Worm (Caenorhabditis elegans): ENCODE data around the gene C07A9.13.
"Not testable (repeated sequence)": the region's sequence is repeated elsewhere in the genome, so short reads cannot be mapped to it uniquely, and the experiment has no call there.

Gene C07A9.13

ce11 chrIII:9700114-9700690 lies 19.1 kb upstream of the C07A9.13 start:
- TF ChIP-seq unc-62 (GFP tag; optimal IDR thresholded peaks at IDR 0.05) = no peak

DNA sequence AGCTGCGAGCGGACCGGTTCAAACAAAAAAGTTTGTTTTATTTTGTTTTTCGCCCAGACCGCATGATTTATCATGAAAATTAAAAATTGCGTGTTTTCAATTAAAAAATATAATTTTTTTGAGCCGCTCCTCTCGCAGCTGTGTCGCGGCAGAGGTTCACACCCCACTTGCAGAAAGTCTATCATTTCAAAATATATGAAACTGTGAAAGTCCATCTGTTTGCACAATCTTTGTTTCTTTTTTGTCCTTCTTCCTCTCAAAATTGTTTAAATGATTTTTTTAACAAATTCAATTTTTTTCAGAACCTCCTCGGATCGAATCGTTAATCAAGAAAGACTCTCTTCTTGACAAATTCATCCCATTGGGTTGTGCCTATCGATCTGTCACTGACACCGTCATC lies 18.5 kb upstream of the C07A9.13 start, which contains the start of gene tlk-1:
tlk-1 (plus strand) TSS at position 301 of the 400 bp plus-strand sequence.
- no peak for TF ChIP-seq unc-62 (GFP tag; optimal IDR thresholded peaks at IDR 0.05)

DNA sequence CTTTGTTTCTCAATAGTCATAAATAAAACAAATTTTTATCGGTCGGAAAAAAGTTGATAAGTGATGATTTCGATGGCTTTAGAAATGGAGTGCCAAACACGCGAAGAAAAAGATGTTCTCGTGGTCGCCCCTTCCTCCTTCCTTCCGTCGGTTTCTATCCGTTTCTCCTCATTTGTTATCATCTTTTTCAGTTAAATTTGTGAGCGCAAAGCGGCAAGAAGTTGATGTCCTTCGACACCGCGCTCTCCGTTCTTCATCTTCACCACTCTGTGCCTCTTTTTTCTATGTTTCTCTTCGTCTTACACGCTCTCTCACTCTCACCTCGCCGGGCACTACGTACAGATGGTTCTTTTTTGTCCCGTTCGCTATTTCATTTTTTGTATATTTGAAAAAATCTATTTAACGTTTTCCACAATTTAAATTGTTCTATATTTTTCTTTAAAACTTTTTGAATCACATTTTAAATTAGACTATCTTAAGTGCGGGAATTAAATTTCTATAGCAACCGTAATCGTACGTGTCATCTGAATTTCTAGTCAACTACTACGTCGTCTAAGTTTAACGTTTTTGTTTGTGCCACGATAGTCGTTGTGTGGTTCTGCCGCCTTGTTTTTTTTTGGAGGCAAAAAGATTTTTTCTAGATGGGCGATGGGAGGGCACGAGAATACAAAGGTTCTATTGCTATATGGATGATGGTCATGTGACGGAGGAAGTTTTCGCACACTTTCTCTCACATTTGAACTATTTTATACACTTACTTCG lies 17.7 kb upstream of the C07A9.13 start:
- no peak for TF ChIP-seq unc-62 (GFP tag; optimal IDR thresholded peaks at IDR 0.05)

ce11 chrIII:9697886-9698285 lies 16.8 kb upstream of the C07A9.13 start:
- TF ChIP-seq unc-62 (GFP tag; optimal IDR thresholded peaks at IDR 0.05) = no peak

ce11 chrIII:9697323-9697722 lies 16.2 kb upstream of the C07A9.13 start:
- TF ChIP-seq unc-62 (GFP tag; optimal IDR thresholded peaks at IDR 0.05) = no peak

- TF ChIP-seq unc-62 (GFP tag; optimal IDR thresholded peaks at IDR 0.05) = no peak
Measured at ce11 chrIII:9696417-9696816, 15.3 kb upstream of the C07A9.13 start, which contains the start of gene bud-31. Gene bud-31, minus strand, starts transcription at chrIII:9696517.

DNA sequence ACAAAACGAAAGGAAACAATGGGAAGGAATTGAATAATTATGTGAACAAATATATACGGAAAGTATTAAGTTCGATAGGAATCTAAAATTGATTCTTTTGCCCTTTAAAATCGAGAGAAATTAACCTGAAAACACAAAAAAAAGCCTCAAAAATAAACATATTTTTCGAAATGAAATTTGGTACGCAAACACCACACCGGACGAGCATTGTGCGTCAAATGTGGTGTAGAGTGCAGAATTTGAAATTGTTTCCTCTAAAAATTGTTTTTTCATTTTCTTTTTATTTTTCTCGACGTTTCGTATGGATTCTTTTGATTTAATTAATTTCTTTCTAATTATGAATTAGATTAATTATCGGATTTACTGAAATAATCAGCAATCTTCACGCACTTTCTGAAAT lies 14.3 kb upstream of the C07A9.13 start:
- no peak for TF ChIP-seq unc-62 (GFP tag; optimal IDR thresholded peaks at IDR 0.05)

DNA sequence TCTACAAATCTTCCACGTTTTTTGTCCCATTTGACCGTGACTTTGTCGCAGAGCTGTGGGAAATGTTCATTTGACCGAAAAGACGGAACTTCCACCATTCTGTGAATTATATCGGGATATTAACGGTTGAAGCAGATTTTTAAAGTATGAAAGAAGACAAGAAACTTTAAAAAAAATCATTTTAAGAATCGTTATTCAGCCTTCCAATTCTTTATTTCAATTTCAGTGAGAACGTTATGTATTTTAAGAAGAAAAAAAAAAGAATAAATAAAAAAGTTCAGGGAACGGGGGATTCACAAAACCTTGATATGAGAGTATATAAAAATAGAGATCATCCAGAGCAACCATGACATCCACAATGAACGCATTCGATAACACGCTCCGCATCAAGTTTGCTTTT lies 13.4 kb upstream of the C07A9.13 start, which contains the start of gene set-3:
set-3 (minus strand) TSS at position 101 of the 400 bp plus-strand sequence.
- no peak for TF ChIP-seq unc-62 (GFP tag; optimal IDR thresholded peaks at IDR 0.05)

ce11 chrIII:9690044-9690443 lies 8.9 kb upstream of the C07A9.13 start, which contains the start of gene best-5:
Gene best-5, minus strand, starts transcription at chrIII:9690253.
- no peak for TF ChIP-seq unc-62 (GFP tag; optimal IDR thresholded peaks at IDR 0.05)

- no peak for TF ChIP-seq unc-62 (GFP tag; optimal IDR thresholded peaks at IDR 0.05)
Measured at ce11 chrIII:9689377-9689776, 8.3 kb upstream of the C07A9.13 start.

DNA sequence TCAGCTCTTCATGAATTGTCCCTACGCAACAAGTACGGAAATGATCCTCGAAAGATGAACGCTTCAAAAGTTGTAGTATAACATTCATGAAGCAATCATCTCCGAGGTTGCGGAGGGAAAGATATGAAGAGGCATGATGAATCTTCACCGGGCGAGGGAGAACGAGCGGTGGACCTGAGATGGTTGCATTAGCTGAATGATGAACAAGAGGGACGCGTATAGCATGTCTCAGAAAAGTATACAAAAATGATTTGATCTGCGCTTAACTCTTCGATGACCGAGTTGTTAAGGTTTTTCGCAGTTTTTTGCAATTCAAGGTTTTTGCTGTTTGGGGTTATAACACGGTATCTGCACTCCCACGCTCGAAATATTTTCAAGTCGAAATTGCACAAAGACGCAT lies 4.9 kb upstream of the C07A9.13 start, which contains the start of gene C07A9.10:
C07A9.10 (minus strand) TSS at position 101 of the 400 bp plus-strand sequence.
- TF ChIP-seq unc-62 (GFP tag; optimal IDR thresholded peaks at IDR 0.05) = no peak

DNA sequence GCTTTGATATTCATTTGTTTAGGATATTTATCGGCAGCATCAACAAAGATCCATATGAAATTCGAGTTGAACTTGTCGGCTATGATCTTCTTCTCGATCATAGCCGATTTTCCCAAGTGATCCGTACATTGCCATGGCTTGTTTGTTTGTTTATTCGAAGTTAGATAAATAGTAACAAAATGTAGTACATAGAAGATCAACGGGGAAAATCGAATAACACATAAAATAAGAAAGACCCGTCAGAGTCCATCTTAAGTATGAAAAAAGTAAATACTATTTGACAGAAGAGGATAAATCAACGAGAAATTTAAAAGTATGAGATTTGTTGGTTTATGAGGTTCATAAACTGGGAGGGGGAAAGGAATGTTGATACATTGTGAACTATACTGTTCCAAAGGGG lies 1.6 kb upstream of the C07A9.13 start, which contains the start of gene C07A9.5:
C07A9.5 (minus strand) TSS at position 101 of the 400 bp plus-strand sequence.
- TF ChIP-seq unc-62 (GFP tag; optimal IDR thresholded peaks at IDR 0.05) = not testable (repeated sequence)

DNA sequence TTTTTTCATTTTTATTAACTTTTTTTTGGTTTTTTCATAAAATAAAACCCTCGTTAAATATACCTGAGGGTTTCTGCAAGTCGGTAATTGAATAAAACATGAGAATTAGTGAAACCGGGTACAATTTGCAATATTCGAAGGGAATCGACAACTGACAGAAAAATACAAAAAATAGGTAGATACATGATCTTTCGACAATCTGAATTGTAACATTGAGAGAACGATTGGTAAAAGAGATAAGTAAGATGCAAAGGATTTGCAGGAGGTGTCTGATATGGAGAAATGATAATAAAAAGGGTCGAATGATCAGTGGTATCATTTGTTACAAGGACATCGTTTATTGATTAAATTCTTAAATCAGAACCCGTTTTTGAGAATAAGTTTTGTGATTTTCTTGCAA lies 2.3 kb downstream of the C07A9.13 start, which contains the start of gene ugt-60:
ugt-60 (minus strand) TSS at position 233 of the 400 bp plus-strand sequence.
- no peak for TF ChIP-seq unc-62 (GFP tag; optimal IDR thresholded peaks at IDR 0.05)

DNA sequence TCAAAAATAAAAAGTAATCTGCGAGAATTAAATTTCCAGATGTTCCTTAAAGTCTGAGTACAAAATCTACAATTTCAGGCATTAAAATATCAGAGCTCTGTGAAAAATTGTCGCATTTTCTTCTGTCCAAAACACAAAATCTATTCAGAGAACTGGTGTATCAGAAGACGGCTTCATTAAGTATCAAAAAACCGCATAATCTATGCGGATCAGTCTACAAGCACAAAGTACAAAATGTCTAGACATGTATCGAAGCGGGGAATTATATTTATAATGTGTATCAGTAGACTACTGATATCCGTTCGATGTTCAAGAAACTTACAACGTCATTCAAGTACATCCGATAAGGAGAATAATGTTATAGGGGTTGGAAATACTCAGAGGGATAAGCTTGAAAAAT lies 11.6 kb downstream of the C07A9.13 start:
- TF ChIP-seq unc-62 (GFP tag; optimal IDR thresholded peaks at IDR 0.05) = no peak

DNA sequence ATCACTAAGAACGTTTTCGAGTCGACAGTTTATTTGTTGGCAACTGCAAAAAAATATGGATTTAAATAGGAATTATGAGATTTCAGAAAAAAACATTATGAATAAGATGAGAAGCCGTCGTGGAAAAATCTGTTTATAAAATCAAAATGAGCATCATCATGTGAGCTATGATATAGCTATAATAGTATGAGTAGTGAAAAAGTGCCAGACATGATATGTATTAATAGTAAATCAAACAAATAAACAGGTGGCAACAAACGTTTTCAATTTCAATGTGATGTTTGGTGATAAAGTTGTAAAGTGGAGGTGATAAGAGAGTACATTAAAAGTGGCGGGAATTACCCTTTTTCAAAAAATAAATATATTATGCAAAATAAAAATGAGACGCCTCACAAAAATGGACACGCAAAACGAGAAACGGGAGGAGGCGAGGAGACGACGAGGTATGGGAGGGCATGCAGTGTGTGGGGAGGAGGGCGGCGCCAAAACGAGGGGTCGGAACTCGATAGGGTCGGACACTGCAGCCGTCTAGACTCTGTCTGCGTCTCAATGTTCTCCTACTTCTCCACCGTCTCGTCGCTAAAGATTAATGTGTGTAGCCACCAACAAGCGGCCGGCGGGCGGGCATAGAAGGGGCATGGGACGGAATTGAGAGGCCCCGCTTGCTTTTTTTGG lies 13.4 kb downstream of the C07A9.13 start, which contains the start of gene C07A9.9:
C07A9.9 (minus strand) TSS at position 51 of the 675 bp plus-strand sequence.
- TF ChIP-seq unc-62 (GFP tag; optimal IDR thresholded peaks at IDR 0.05) = no peak

- no peak for TF ChIP-seq unc-62 (GFP tag; optimal IDR thresholded peaks at IDR 0.05)
Measured at ce11 chrIII:9666668-9667067, 14.4 kb downstream of the C07A9.13 start.

Measured in whole organism, dauer.